Fruit fly (Drosophila melanogaster): ENCODE data around the gene CG12213.
A peak's percentile ranks its signal among the peaks of the same experiment; 100 is the strongest.

Gene CG12213

dm6 chr3R:11992934-11993670 is 25.6 kb upstream of the CG12213 start, which contains the start of gene mfas (continued):
- TF ChIP-seq hb (GFP tag; IDR thresholded peaks at IDR 0.05; ENCODE audit: partially characterized antibody) (no peak), CG8290 (GFP tag; optimal IDR thresholded peaks at IDR 0.05) (no peak), CG8290 (tag; optimal IDR thresholded peaks at IDR 0.05) (peak in 1 of 2 experiments; percentile 42), CG10267 (tag; optimal IDR thresholded peaks at IDR 0.05) (no peak), prd (optimal IDR thresholded peaks at IDR 0.05) (no peak), prd (GFP tag; IDR thresholded peaks at IDR 0.05) (no peak), CG10274 (GFP tag; optimal IDR thresholded peaks at IDR 0.05) (no peak), BEAF-32 (GFP tag; optimal IDR thresholded peaks at IDR 0.05) (no peak), ap (GFP tag; IDR thresholded peaks at IDR 0.05) (no peak), Med (GFP tag) (peak; percentile 84), amos (GFP tag; IDR thresholded peaks at IDR 0.05; ENCODE audit: partially characterized antibody) (no peak; the same call in 1 of the 2 replicates), chinmo (GFP tag; IDR thresholded peaks at IDR 0.05; ENCODE audit: partially characterized antibody) (peak; percentile 81; the same call in 2 of the 4 replicates), CG6813 (GFP tag; optimal IDR thresholded peaks at IDR 0.05) (peak; percentile 54), CG6765 (GFP tag; optimal IDR thresholded peaks at IDR 0.05) (no peak), Xbp1 (GFP tag; optimal IDR thresholded peaks at IDR 0.05) (no peak), wek (GFP tag; optimal IDR thresholded peaks at IDR 0.05) (peak; percentile 71), CG2116 (GFP tag; optimal IDR thresholded peaks at IDR 0.05) (no peak), usp (GFP tag; optimal IDR thresholded peaks at IDR 0.05) (no peak), lola (GFP tag; optimal IDR thresholded peaks at IDR 0.05) (no peak), CG6854 (GFP tag; optimal IDR thresholded peaks at IDR 0.05) (no peak), CG1024 (GFP tag; IDR thresholded peaks at IDR 0.05) (peak; percentile 19; the same call in 1 of the 2 replicates), H2.0 (GFP tag; IDR thresholded peaks at IDR 0.05) (no peak), CG12769 (tag; optimal IDR thresholded peaks at IDR 0.05) (no peak), CG18262 (tag; optimal IDR thresholded peaks at IDR 0.05) (peak; percentile 2), CG4854 (GFP tag; optimal IDR thresholded peaks at IDR 0.05) (no peak), CG1233 (GFP tag; optimal IDR thresholded peaks at IDR 0.05) (no peak), CG6175 (GFP tag; IDR thresholded peaks at IDR 0.05) (no peak), ato (GFP tag; IDR thresholded peaks at IDR 0.05; ENCODE audit: partially characterized antibody) (no peak), Dip2 (GFP tag; IDR thresholded peaks at IDR 0.05) (no peak), CG18599 (GFP tag; optimal IDR thresholded peaks at IDR 0.05) (peak; percentile 26), tll (GFP tag; optimal IDR thresholded peaks at IDR 0.05) (no peak), NK7.1 (GFP tag; optimal IDR thresholded peaks at IDR 0.05) (no peak), bigmax (GFP tag; optimal IDR thresholded peaks at IDR 0.05) (no peak), CG15601 (tag; optimal IDR thresholded peaks at IDR 0.05) (peak; percentile 43), jigr1 (GFP tag; IDR thresholded peaks at IDR 0.05) (no peak), nau (GFP tag; optimal IDR thresholded peaks at IDR 0.05) (peak; percentile 63), CG2129 (GFP tag; IDR thresholded peaks at IDR 0.05; ENCODE audit: partially characterized antibody) (no peak), CG10654 (GFP tag; optimal IDR thresholded peaks at IDR 0.05) (no peak), grau (tag; optimal IDR thresholded peaks at IDR 0.05) (no peak), CG18764 (GFP tag; optimal IDR thresholded peaks at IDR 0.05) (no peak), Trl (optimal IDR thresholded peaks at IDR 0.05) (peak; percentile 39 to 44), Trl (GFP tag; optimal IDR thresholded peaks at IDR 0.05) (no peak), Lpt (GFP tag; optimal IDR thresholded peaks at IDR 0.05) (no peak), CG14965 (GFP tag; optimal IDR thresholded peaks at IDR 0.05; ENCODE audit: borderline replicate concordance) (no peak), chn (GFP tag; optimal IDR thresholded peaks at IDR 0.05) (no peak), CG31388 (GFP tag; optimal IDR thresholded peaks at IDR 0.05) (no peak), Myb (GFP tag; optimal IDR thresholded peaks at IDR 0.05) (no peak), phol (tag; optimal IDR thresholded peaks at IDR 0.05) (no peak), CG17568 (GFP tag; optimal IDR thresholded peaks at IDR 0.05) (peak; percentile 38)
